Worm (Caenorhabditis elegans) whole organism, late embryonic: ENCODE data around the gene F43H9.4.
A peak's percentile ranks its signal among the peaks of the same experiment; 100 is the strongest.

ENCODE experiments used
- C38D4.7 ChIP-seq: fragments of 200-800 bp; sonication (Bioruptor generic); optimal IDR thresholded peaks from 2 replicates; lab custom pipeline; 2018; ENCODE audit warnings: mild to moderate bottlenecking, missing genetic modification characterization, moderate library complexity, missing compliant biosample characterization
- F13H6.1 ChIP-seq: sonication (generic microtip); optimal IDR thresholded peaks from 2 replicates; lab custom pipeline; 2016; ENCODE audit warnings: missing genetic modification characterization, missing compliant biosample characterization
- K02D7.2 ChIP-seq: sonication (generic microtip); optimal IDR thresholded peaks from 2 replicates; lab custom pipeline; 2017; ENCODE audit warnings: mild to moderate bottlenecking, missing genetic modification characterization, missing compliant biosample characterization
- K09A11.1 ChIP-seq: sonication (generic microtip); optimal IDR thresholded peaks from 2 replicates; lab custom pipeline; 2017; ENCODE audit warnings: antibody characterized with exemption, mild to moderate bottlenecking, missing genetic modification characterization, missing compliant biosample characterization; ENCODE audit not compliant: insufficient read depth
- T23F11.4 ChIP-seq: fragments of 200-800 bp; sonication (Bioruptor generic); optimal IDR thresholded peaks from 2 replicates; lab custom pipeline; 2018; ENCODE audit warnings: mild to moderate bottlenecking, missing genetic modification characterization, missing compliant biosample characterization
- Y22D7AL.16 ChIP-seq: sonication (generic microtip); optimal IDR thresholded peaks from 2 replicates; lab custom pipeline; 2016; ENCODE audit warnings: missing genetic modification characterization, missing compliant biosample characterization
- ahr-1 ChIP-seq: sonication (generic microtip); optimal IDR thresholded peaks from 2 replicates; lab custom pipeline; 2016; ENCODE audit warnings: missing genetic modification characterization, missing compliant biosample characterization
- ceh-2 ChIP-seq: sonication (generic microtip); optimal IDR thresholded peaks from 2 replicates; lab custom pipeline; 2016; ENCODE audit warnings: missing genotype, missing genetic modification characterization, missing compliant biosample characterization
- ceh-22 ChIP-seq: sonication (generic microtip); optimal IDR thresholded peaks from 2 replicates; lab custom pipeline; 2017; ENCODE audit warnings: missing biosample characterization, missing genetic modification characterization
- ceh-24 ChIP-seq: sonication (generic microtip); optimal IDR thresholded peaks from 2 replicates; lab custom pipeline; 2016; ENCODE audit warnings: mild to moderate bottlenecking, missing genetic modification characterization, missing compliant biosample characterization
- ceh-31 ChIP-seq: sonication (generic microtip); optimal IDR thresholded peaks from 2 replicates; lab custom pipeline; 2016; ENCODE audit warnings: missing genetic modification characterization, missing compliant biosample characterization
- ceh-45 ChIP-seq: fragments of 200-800 bp; sonication (Bioruptor generic); IDR thresholded peaks from 2 replicates; pipeline ENCODE4 v1.3.6; 2022; ENCODE audit warnings: missing genetic modification reagents, missing genetic modification characterization, missing compliant biosample characterization
- che-1 ChIP-seq: sonication (generic microtip); optimal IDR thresholded peaks from 2 replicates; lab custom pipeline; 2016; ENCODE audit warnings: mild to moderate bottlenecking, missing genetic modification characterization, missing compliant biosample characterization
- dmd-4 ChIP-seq: sonication (generic microtip); optimal IDR thresholded peaks from 2 replicates; lab custom pipeline; 2016; ENCODE audit warnings: borderline replicate concordance, missing genetic modification characterization, missing compliant biosample characterization
- dve-1 ChIP-seq: sonication (generic microtip); optimal IDR thresholded peaks from 2 replicates; lab custom pipeline; 2017; ENCODE audit warnings: antibody characterized with exemption, mild to moderate bottlenecking, missing genetic modification characterization, missing compliant biosample characterization
- elt-2 ChIP-seq: sonication (generic microtip); optimal IDR thresholded peaks from 2 replicates; lab custom pipeline; 2016; ENCODE audit warnings: missing genetic modification reagents, missing genetic modification characterization, missing compliant biosample characterization
- elt-4 ChIP-seq: sonication (generic microtip); optimal IDR thresholded peaks from 2 replicates; lab custom pipeline; 2016; ENCODE audit warnings: missing genetic modification characterization, missing compliant biosample characterization
- ets-4 ChIP-seq: sonication (generic microtip); optimal IDR thresholded peaks from 2 replicates; lab custom pipeline; 2016; ENCODE audit warnings: missing genetic modification characterization, missing compliant biosample characterization
- fkh-10 ChIP-seq: fragments of 150-350 bp; optimal IDR thresholded peaks from 2 replicates; lab custom pipeline; 2014; ENCODE audit warnings: missing biosample characterization, missing genetic modification reagents, missing genetic modification characterization
- gmeb-2 ChIP-seq: sonication (generic microtip); optimal IDR thresholded peaks from 2 replicates; lab custom pipeline; 2016; ENCODE audit warnings: missing genetic modification characterization, inconsistent platforms, missing compliant biosample characterization
- hlh-15 ChIP-seq: sonication (generic microtip); optimal IDR thresholded peaks from 2 replicates; lab custom pipeline; 2016; ENCODE audit warnings: missing genetic modification characterization, missing compliant biosample characterization
- lim-6 ChIP-seq: sonication (generic microtip); optimal IDR thresholded peaks from 2 replicates; lab custom pipeline; 2016; ENCODE audit warnings: missing genetic modification characterization, missing compliant biosample characterization
- mec-3 ChIP-seq: sonication (generic microtip); optimal IDR thresholded peaks from 2 replicates; lab custom pipeline; 2016; ENCODE audit warnings: borderline replicate concordance, missing genetic modification characterization, missing compliant biosample characterization
- nfya-1 ChIP-seq: sonication (generic microtip); optimal IDR thresholded peaks from 2 replicates; lab custom pipeline; 2017; ENCODE audit warnings: missing genetic modification characterization, mild to moderate bottlenecking, missing compliant biosample characterization, antibody characterized with exemption, moderate library complexity
- npax-4 ChIP-seq: sonication (generic microtip); optimal IDR thresholded peaks from 2 replicates; lab custom pipeline; 2016; ENCODE audit warnings: missing genetic modification characterization, missing compliant biosample characterization
- odd-2 ChIP-seq: sonication (generic microtip); optimal IDR thresholded peaks from 2 replicates; lab custom pipeline; 2017; ENCODE audit warnings: antibody characterized with exemption, mild to moderate bottlenecking, missing genetic modification characterization, missing compliant biosample characterization
- pag-3 ChIP-seq: sonication (generic microtip); optimal IDR thresholded peaks from 2 replicates; lab custom pipeline; 2016; ENCODE audit warnings: missing compliant biosample characterization, missing genetic modification characterization, borderline replicate concordance
- pat-9 ChIP-seq: fragments of 200-800 bp; sonication (Bioruptor generic); optimal IDR thresholded peaks from 2 replicates; lab custom pipeline; 2018; ENCODE audit warnings: mild to moderate bottlenecking, missing genetic modification characterization, moderate library complexity, missing compliant biosample characterization
- pha-2 ChIP-seq: sonication (generic microtip); optimal IDR thresholded peaks from 2 replicates; lab custom pipeline; 2017; ENCODE audit warnings: mild to moderate bottlenecking, missing genetic modification characterization, missing compliant biosample characterization
- pha-4 ChIP-seq: fragments of 150-350 bp; optimal IDR thresholded peaks from 2 replicates; lab custom pipeline; 2018; ENCODE audit warnings: missing biosample characterization, missing genetic modification reagents, missing genetic modification characterization
- rnt-1 ChIP-seq: sonication (generic microtip); optimal IDR thresholded peaks from 2 replicates; lab custom pipeline; 2016; ENCODE audit warnings: missing genetic modification characterization, missing compliant biosample characterization
- sdc-2 ChIP-seq: sonication (generic microtip); optimal IDR thresholded peaks from 2 replicates; lab custom pipeline; 2016; ENCODE audit warnings: missing genotype, missing genetic modification characterization, missing compliant biosample characterization
- sox-2 ChIP-seq: fragments of 200-800 bp; sonication (Bioruptor generic); IDR thresholded peaks from 2 replicates; pipeline ENCODE4 v1.3.6; 2022; ENCODE audit warnings: missing genetic modification reagents, missing genetic modification characterization, missing compliant biosample characterization
- sox-4 ChIP-seq: sonication (generic microtip); optimal IDR thresholded peaks from 2 replicates; lab custom pipeline; 2017; ENCODE audit warnings: mild to moderate bottlenecking, missing genetic modification characterization, inconsistent platforms, missing compliant biosample characterization
- syd-9 ChIP-seq: sonication (generic microtip); optimal IDR thresholded peaks from 2 replicates; lab custom pipeline; 2016; ENCODE audit warnings: mild to moderate bottlenecking, missing genetic modification characterization, moderate library complexity, missing compliant biosample characterization
- tbx-7 ChIP-seq: sonication (generic microtip); optimal IDR thresholded peaks from 2 replicates; lab custom pipeline; 2016; ENCODE audit warnings: missing genotype, missing genetic modification characterization, missing compliant biosample characterization
- ttx-3 ChIP-seq: sonication (generic microtip); optimal IDR thresholded peaks from 2 replicates; lab custom pipeline; 2016; ENCODE audit warnings: missing genetic modification reagents, missing genetic modification characterization, missing compliant biosample characterization
- unc-42 ChIP-seq: sonication (generic microtip); optimal IDR thresholded peaks from 2 replicates; lab custom pipeline; 2016; ENCODE audit warnings: missing genotype, missing genetic modification characterization, missing compliant biosample characterization
- unc-55 ChIP-seq: sonication (generic microtip); optimal IDR thresholded peaks from 2 replicates; lab custom pipeline; 2017; ENCODE audit warnings: missing biosample characterization, missing genetic modification reagents, missing genetic modification characterization
- unc-86 ChIP-seq: sonication (generic microtip); optimal IDR thresholded peaks from 2 replicates; lab custom pipeline; 2016; ENCODE audit warnings: missing genetic modification characterization, missing compliant biosample characterization
- ztf-16 ChIP-seq: sonication (generic microtip); optimal IDR thresholded peaks from 2 replicates; lab custom pipeline; 2017; ENCODE audit warnings: missing genetic modification characterization, missing compliant biosample characterization

The F43H9.4 gene

ce11 chrV:8027429-8028142, 1.1 kb downstream of the F43H9.4 start:
- TF ChIP-seq dmd-4 (tag; lab: Kevin White, UChicago) (no peak), elt-2 (tag; lab: Kevin White, UChicago) (no peak), unc-86 (no peak), dve-1 (no peak), fkh-10 (GFP tag; lab: Kevin White, UChicago) (no peak), ceh-2 (no peak), pag-3 (tag; lab: Kevin White, UChicago) (no peak), ztf-16 (tag; lab: Kevin White, UChicago) (no peak), elt-4 (tag; lab: Kevin White, UChicago) (no peak), sox-4 (tag; lab: Kevin White, UChicago) (no peak), ttx-3 (tag; lab: Kevin White, UChicago) (no peak), Y22D7AL.16 (tag; lab: Kevin White, UChicago) (no peak), ceh-22 (no peak), F13H6.1 (tag; lab: Kevin White, UChicago) (no peak), ceh-24 (tag; lab: Kevin White, UChicago) (no peak), ets-4 (no peak), unc-55 (GFP tag; lab: Kevin White, UChicago) (no peak), sdc-2 (tag; lab: Kevin White, UChicago) (no peak), K02D7.2 (tag; lab: Kevin White, UChicago) (no peak)

DNA sequence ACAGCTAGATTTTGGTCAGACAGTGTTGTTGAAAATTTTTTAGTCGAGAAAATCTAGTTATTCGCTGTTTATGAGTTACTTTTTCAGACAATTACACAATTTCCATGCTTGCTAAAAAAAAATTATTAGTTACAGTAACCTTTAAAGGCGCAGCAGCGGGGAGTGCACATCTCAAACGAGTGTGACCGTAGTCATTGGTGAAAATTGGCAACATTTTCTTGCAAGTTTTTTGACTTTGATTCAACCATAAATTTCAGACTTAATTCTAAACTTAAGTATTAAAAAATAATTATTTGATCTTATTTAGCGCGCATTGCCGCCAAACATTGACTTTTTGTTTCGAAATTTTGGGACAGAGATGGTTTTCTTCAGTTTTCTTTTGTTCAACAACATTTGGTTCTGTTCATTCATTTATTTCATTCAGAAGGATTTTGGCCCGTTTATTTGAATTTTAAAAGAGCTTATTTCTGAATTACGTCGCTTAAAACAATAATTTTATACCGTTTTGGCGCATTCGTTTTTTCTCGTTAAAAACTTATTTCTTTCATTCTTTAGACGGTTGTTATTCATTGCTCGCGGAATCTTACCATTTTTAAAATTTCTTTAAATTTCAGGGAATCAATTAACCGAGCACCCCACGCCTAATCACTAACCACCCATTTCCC, 2.4 kb downstream of the F43H9.4 start, which contains the start of gene oma-2:
TSS of gene oma-2 (plus strand) at position 615 of the 665 bp plus-strand sequence.
- no peak for TF ChIP-seq C38D4.7 (GFP tag; lab: Kevin White, UChicago)
- TF ChIP-seq Y22D7AL.16 (tag; lab: Kevin White, UChicago): no peak
- no peak for TF ChIP-seq ceh-24 (tag; lab: Kevin White, UChicago)
- no peak for TF ChIP-seq odd-2 (tag; lab: Kevin White, UChicago)
- no peak for TF ChIP-seq tbx-7 (tag; lab: Kevin White, UChicago)
- no peak for TF ChIP-seq gmeb-2
- TF ChIP-seq pha-4 (tag; lab: Kevin White, UChicago): no peak
- TF ChIP-seq hlh-15 (tag; lab: Kevin White, UChicago): no peak
- TF ChIP-seq K02D7.2 (tag; lab: Kevin White, UChicago): no peak
- no peak for TF ChIP-seq ceh-45 (GFP tag; lab: Robert Waterston, UW)
- TF ChIP-seq sox-4 (tag; lab: Kevin White, UChicago): no peak
- TF ChIP-seq F13H6.1 (tag; lab: Kevin White, UChicago): no peak
- TF ChIP-seq fkh-10 (GFP tag; lab: Kevin White, UChicago): no peak
- TF ChIP-seq ets-4: no peak
- no peak for TF ChIP-seq mec-3 (tag; lab: Kevin White, UChicago)
- no peak for TF ChIP-seq sox-2 (GFP tag; lab: Robert Waterston, UW)
- TF ChIP-seq syd-9 (tag; lab: Kevin White, UChicago): no peak
- no peak for TF ChIP-seq lim-6 (tag; lab: Kevin White, UChicago)

DNA sequence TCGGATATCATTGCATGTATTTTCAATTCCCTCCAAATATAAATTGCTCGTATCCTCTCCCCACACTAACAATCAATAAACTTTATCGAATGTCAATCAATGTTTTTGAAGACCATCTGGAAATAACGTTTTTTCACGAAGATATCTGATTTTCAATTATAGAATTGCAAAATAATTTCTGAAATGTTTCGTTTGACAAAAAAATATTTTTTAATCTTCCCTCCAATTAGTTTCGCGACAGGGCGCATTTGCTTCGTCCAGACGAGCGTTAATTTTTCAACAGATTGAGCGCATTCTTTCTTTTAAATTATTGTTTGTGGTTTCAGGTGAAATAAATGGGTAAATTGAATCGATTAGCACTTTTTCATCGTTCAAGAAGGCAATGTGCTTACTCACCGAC, 4.6 kb downstream of the F43H9.4 start, which contains the start of gene vars-1:
TSS of gene vars-1 (plus strand) at position 291 of the 400 bp plus-strand sequence.
- TF ChIP-seq nfya-1 (tag; lab: Kevin White, UChicago) (peak; percentile 0), unc-42 (tag; lab: Kevin White, UChicago) (peak; percentile 35), ceh-45 (GFP tag; lab: Robert Waterston, UW) (no peak), unc-55 (GFP tag; lab: Kevin White, UChicago) (peak; percentile 54)

DNA sequence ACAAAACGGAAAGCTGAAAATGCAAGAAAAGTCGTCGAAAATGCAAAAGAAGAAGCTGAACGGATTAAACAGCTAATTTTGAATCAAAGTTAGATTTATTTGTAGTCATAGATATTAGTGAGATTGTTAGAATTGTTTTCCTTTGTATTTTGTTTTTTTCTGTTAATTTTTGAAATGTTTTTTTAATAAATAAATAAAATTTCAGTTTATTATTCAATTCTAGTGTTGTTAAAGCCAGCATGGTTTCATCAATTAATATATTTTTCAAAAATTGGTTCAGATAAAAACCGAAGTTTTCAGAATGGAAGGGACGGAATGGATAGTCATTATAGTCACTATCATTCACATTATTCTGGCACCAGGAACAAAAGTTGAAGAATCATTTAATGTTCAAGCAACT, 8.3 kb downstream of the F43H9.4 start, which contains the start of gene algn-12:
TSS of gene algn-12 (plus strand) at position 301 of the 400 bp plus-strand sequence.
- TF ChIP-seq ceh-31 (tag; lab: Kevin White, UChicago) (no peak), ceh-45 (GFP tag; lab: Robert Waterston, UW) (no peak), gmeb-2 (no peak), K02D7.2 (tag; lab: Kevin White, UChicago) (no peak), unc-55 (GFP tag; lab: Kevin White, UChicago) (no peak), pat-9 (no peak), pag-3 (tag; lab: Kevin White, UChicago) (no peak), T23F11.4 (GFP tag; lab: Kevin White, UChicago) (no peak), odd-2 (tag; lab: Kevin White, UChicago) (no peak), dve-1 (no peak), pha-4 (tag; lab: Kevin White, UChicago) (no peak), rnt-1 (tag; lab: Kevin White, UChicago) (no peak), mec-3 (tag; lab: Kevin White, UChicago) (no peak), K09A11.1 (tag; lab: Kevin White, UChicago) (no peak), che-1 (tag; lab: Kevin White, UChicago) (no peak), ahr-1 (tag; lab: Kevin White, UChicago) (no peak), sdc-2 (tag; lab: Kevin White, UChicago) (no peak), pha-2 (no peak), npax-4 (tag; lab: Kevin White, UChicago) (no peak)
